Fruit fly (Drosophila melanogaster): Measurements from ENCODE around the gene CG9098.

CG9098 gene

DNA sequence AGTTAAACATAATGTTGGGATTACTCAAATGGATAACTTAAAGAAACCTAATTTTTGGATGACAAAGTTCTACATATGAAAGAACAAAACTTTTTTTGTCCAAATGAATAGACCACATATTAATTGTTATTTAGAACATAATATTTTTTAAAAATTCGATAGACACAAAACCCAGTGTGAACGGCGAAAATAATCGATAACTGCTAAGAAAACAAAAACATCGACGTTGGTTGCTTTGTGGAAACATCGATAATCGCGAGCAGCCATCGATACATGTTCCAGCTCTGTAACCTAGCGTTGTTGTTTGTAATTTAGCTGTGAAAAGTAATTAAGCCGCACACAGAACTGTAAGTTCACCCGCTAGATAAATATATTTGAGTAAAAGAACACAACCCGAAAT lies 38.4 kb upstream of the CG9098 start, which contains the start of gene CG9135 (continued):
- TF ChIP-seq CoRest (tag; optimal IDR thresholded peaks at IDR 0.05) (peak; percentile 54), E2f2 (GFP tag; IDR thresholded peaks at IDR 0.05) (peak; percentile 72), Bgb (GFP tag; IDR thresholded peaks at IDR 0.05; ENCODE audit: partially characterized antibody) (peak; percentile 99), pzg (GFP tag; optimal IDR thresholded peaks at IDR 0.05) (peak; percentile 86), CTCF (GFP tag; optimal IDR thresholded peaks at IDR 0.05) (peak; percentile 2), Aef1 (GFP tag; IDR thresholded peaks at IDR 0.05) (no peak), CG4617 (GFP tag; optimal IDR thresholded peaks at IDR 0.05; ENCODE audit: borderline replicate concordance) (peak; percentile 14), CG15601 (tag; optimal IDR thresholded peaks at IDR 0.05) (peak; percentile 11), zf30C (GFP tag; optimal IDR thresholded peaks at IDR 0.05) (no peak), H2.0 (GFP tag; IDR thresholded peaks at IDR 0.05) (no peak), CG16813 (GFP tag; IDR thresholded peaks at IDR 0.05; ENCODE audit: partially characterized antibody) (peak; percentile 99), sna (GFP tag; IDR thresholded peaks at IDR 0.05; ENCODE audit: partially characterized antibody) (peak; percentile 98), nmo (GFP tag; optimal IDR thresholded peaks at IDR 0.05) (peak; percentile 36), BEAF-32 (GFP tag; optimal IDR thresholded peaks at IDR 0.05) (peak; percentile 96), nerfin-2 (GFP tag; IDR thresholded peaks at IDR 0.05; ENCODE audit: partially characterized antibody) (peak; percentile 99), Rfx (GFP tag; IDR thresholded peaks at IDR 0.05) (peak; percentile 62), CG9797 (GFP tag; optimal IDR thresholded peaks at IDR 0.05) (peak; percentile 15), trem (tag; optimal IDR thresholded peaks at IDR 0.05) (peak; percentile 69), CG6272 (GFP tag; IDR thresholded peaks at IDR 0.05) (peak; percentile 28; the same call in 1 of the 2 replicates), zen (tag; optimal IDR thresholded peaks at IDR 0.05) (peak; percentile 56), Dref (GFP tag; IDR thresholded peaks at IDR 0.05) (peak; percentile 100), CG15514 (GFP tag; optimal IDR thresholded peaks at IDR 0.05) (peak; percentile 58), hb (GFP tag; IDR thresholded peaks at IDR 0.05; ENCODE audit: partially characterized antibody) (peak; percentile 99), Dp (GFP tag; optimal IDR thresholded peaks at IDR 0.05) (peak; percentile 70), CG34422 (GFP tag; IDR thresholded peaks at IDR 0.05) (peak; percentile 6; the same call in 1 of the 3 replicates), CG2712 (tag; optimal IDR thresholded peaks at IDR 0.05) (peak; percentile 36), CG3995 (GFP tag; optimal IDR thresholded peaks at IDR 0.05) (peak; percentile 60), BtbVII (GFP tag; optimal IDR thresholded peaks at IDR 0.05) (no peak), wek (GFP tag; optimal IDR thresholded peaks at IDR 0.05) (no peak), CG8290 (GFP tag; optimal IDR thresholded peaks at IDR 0.05) (no peak), CG8290 (tag; optimal IDR thresholded peaks at IDR 0.05) (peak in 1 of 2 experiments; percentile 55), CG6254 (GFP tag; optimal IDR thresholded peaks at IDR 0.05) (peak; percentile 19), phol (tag; optimal IDR thresholded peaks at IDR 0.05) (peak; percentile 41), inv (GFP tag; IDR thresholded peaks at IDR 0.05; ENCODE audit: partially characterized antibody) (peak; percentile 98), twi (tag; optimal IDR thresholded peaks at IDR 0.05) (no peak), CG10267 (tag; optimal IDR thresholded peaks at IDR 0.05) (peak; percentile 19), CG17829 (tag; optimal IDR thresholded peaks at IDR 0.05) (peak; percentile 34), zen2 (GFP tag; IDR thresholded peaks at IDR 0.05; ENCODE audit: partially characterized antibody) (peak; percentile 99), MBD-R2 (GFP tag; IDR thresholded peaks at IDR 0.05) (peak; percentile 79), HHEX (GFP tag; optimal IDR thresholded peaks at IDR 0.05) (no peak), CG6791 (GFP tag; IDR thresholded peaks at IDR 0.05; ENCODE audit: partially characterized antibody) (peak; percentile 100), HLH4C (GFP tag; IDR thresholded peaks at IDR 0.05; ENCODE audit: partially characterized antibody) (peak; percentile 99)

All from whole organism, embryonic.